Fruit fly (Drosophila melanogaster) whole organism, embryonic: Measurements from ENCODE around the gene Tti1.

Source experiments
- Atf-2 ChIP-seq: fragments of 200-800 bp; sonication (Bioruptor generic); optimal IDR thresholded peaks from 2 replicates; lab custom pipeline; 2016; ENCODE audit warnings: missing biosample characterization, missing genetic modification characterization
- B-H2 ChIP-seq: fragments of 200-800 bp; sonication (Bioruptor generic); optimal IDR thresholded peaks from 2 replicates; lab custom pipeline; 2018; ENCODE audit warnings: missing biosample characterization, mild to moderate bottlenecking, missing genetic modification characterization
- CG10209 ChIP-seq: fragments of 200-800 bp; sonication (Bioruptor generic); optimal IDR thresholded peaks from 3 replicates; lab custom pipeline; 2017; ENCODE audit warnings: missing biosample characterization, mild to moderate bottlenecking, missing genetic modification characterization, missing genetic modification reagents
- CG10274 ChIP-seq: fragments of 200-800 bp; sonication (Bioruptor generic); optimal IDR thresholded peaks from 3 replicates; lab custom pipeline; 2017; ENCODE audit warnings: missing biosample characterization, mild to moderate bottlenecking, missing genetic modification characterization
- CG11085 ChIP-seq: fragments of 200-800 bp; sonication (Bioruptor generic); IDR thresholded peaks from 2 replicates; pipeline ENCODE4 v1.3.6; 2022; ENCODE audit warnings: missing biosample characterization, missing genetic modification characterization
- CG11398 ChIP-seq: fragments of 200-800 bp; sonication (Bioruptor generic); optimal IDR thresholded peaks from 2 replicates; lab custom pipeline; 2016; ENCODE audit warnings: missing biosample characterization, missing genetic modification characterization
- CG12155 ChIP-seq: fragments of 200-800 bp; sonication (Bioruptor generic); optimal IDR thresholded peaks from 3 replicates; lab custom pipeline; 2016; ENCODE audit warnings: missing biosample characterization, missing genetic modification characterization
- CG13775 ChIP-seq: fragments of 200-800 bp; sonication (Bioruptor generic); optimal IDR thresholded peaks from 3 replicates; lab custom pipeline; 2017; ENCODE audit warnings: missing biosample characterization, mild to moderate bottlenecking, missing genetic modification characterization
- CG14050 ChIP-seq: fragments of 200-800 bp; sonication (Bioruptor generic); IDR thresholded peaks from 3 replicates; pipeline ENCODE4 v1.3.6; 2022; ENCODE audit warnings: missing biosample characterization, missing genetic modification characterization
- CG14860 ChIP-seq: fragments of 200-800 bp; sonication (Bioruptor generic); IDR thresholded peaks from 3 replicates; pipeline ENCODE4 v1.3.6; 2022; ENCODE audit warnings: missing biosample characterization, missing genetic modification characterization; ENCODE audit not compliant: partially characterized antibody
- CG1602 ChIP-seq: fragments of 200-800 bp; sonication (Bioruptor generic); optimal IDR thresholded peaks from 3 replicates; lab custom pipeline; 2016; ENCODE audit warnings: missing biosample characterization, missing genetic modification characterization
- CG2875 ChIP-seq: fragments of 200-800 bp; sonication (Bioruptor generic); optimal IDR thresholded peaks from 2 replicates; lab custom pipeline; 2017; ENCODE audit warnings: missing biosample characterization, mild to moderate bottlenecking, missing genetic modification characterization, missing genetic modification reagents
- CG2889 ChIP-seq: fragments of 200-800 bp; sonication (Bioruptor generic); IDR thresholded peaks from 3 replicates; pipeline ENCODE4 v1.3.6; 2022; ENCODE audit warnings: missing biosample characterization, missing genetic modification characterization
- CG32772 ChIP-seq: fragments of 200-800 bp; sonication (Bioruptor generic); IDR thresholded peaks from 2 replicates; pipeline ENCODE4 v1.3.6; 2022; ENCODE audit warnings: missing biosample characterization, missing genetic modification characterization
- CG3407 ChIP-seq: fragments of 200-800 bp; sonication (Bioruptor generic); optimal IDR thresholded peaks from 2 replicates; lab custom pipeline; 2018; ENCODE audit warnings: missing biosample characterization, mild to moderate bottlenecking, missing genetic modification characterization
- CG3995 ChIP-seq: fragments of 200-800 bp; sonication (Bioruptor generic); optimal IDR thresholded peaks from 3 replicates; lab custom pipeline; 2016; ENCODE audit warnings: missing biosample characterization, missing genetic modification characterization
- CG4328 ChIP-seq: fragments of 200-800 bp; sonication (Bioruptor generic); optimal IDR thresholded peaks from 3 replicates; lab custom pipeline; 2017; ENCODE audit warnings: missing biosample characterization, missing genetic modification reagents, missing genetic modification characterization
- CG4424 ChIP-seq: fragments of 200-800 bp; sonication (Bioruptor generic); optimal IDR thresholded peaks from 3 replicates; lab custom pipeline; 2016; ENCODE audit warnings: missing biosample characterization, missing genetic modification characterization
- CG6765 ChIP-seq: fragments of 200-800 bp; sonication (Bioruptor generic); optimal IDR thresholded peaks from 3 replicates; lab custom pipeline; 2017; ENCODE audit warnings: missing biosample characterization, mild to moderate bottlenecking, missing genetic modification characterization
- CG7271 ChIP-seq: fragments of 200-800 bp; sonication (Bioruptor generic); optimal IDR thresholded peaks from 2 replicates; lab custom pipeline; 2018; ENCODE audit warnings: missing biosample characterization, mild to moderate bottlenecking, missing genetic modification characterization, moderate library complexity
- CG7928 ChIP-seq: fragments of 200-800 bp; sonication (Bioruptor generic); optimal IDR thresholded peaks from 2 replicates; lab custom pipeline; 2017; ENCODE audit warnings: missing biosample characterization, mild to moderate bottlenecking, missing genetic modification characterization
- CG9727 ChIP-seq: fragments of 200-800 bp; sonication (Bioruptor generic); optimal IDR thresholded peaks from 3 replicates; lab custom pipeline; 2017; ENCODE audit warnings: missing biosample characterization, mild to moderate bottlenecking, missing genetic modification characterization
- H15 ChIP-seq: fragments of 200-800 bp; sonication (Bioruptor generic); IDR thresholded peaks from 3 replicates; pipeline ENCODE4 v1.3.6; 2022; ENCODE audit warnings: missing biosample characterization, missing genetic modification characterization
- HHEX ChIP-seq: fragments of 200-800 bp; sonication (Bioruptor generic); optimal IDR thresholded peaks from 3 replicates; lab custom pipeline; 2017; ENCODE audit warnings: missing biosample characterization, mild to moderate bottlenecking, missing genetic modification characterization, missing genetic modification reagents
- HmgZ ChIP-seq: fragments of 200-800 bp; sonication (Bioruptor generic); optimal IDR thresholded peaks from 2 replicates; lab custom pipeline; 2018; ENCODE audit warnings: missing biosample characterization, mild to moderate bottlenecking, missing genetic modification characterization
- Kr ChIP-seq: fragments of 200-800 bp; sonication (Bioruptor generic); optimal IDR thresholded peaks from 2 replicates; lab custom pipeline; 2017; ENCODE audit warnings: missing biosample characterization, mild to moderate bottlenecking, missing genetic modification characterization
- Myb ChIP-seq: fragments of 200-800 bp; sonication (Bioruptor generic); optimal IDR thresholded peaks from 2 replicates; lab custom pipeline; 2016; ENCODE audit warnings: missing biosample characterization, missing genetic modification characterization
- NFAT ChIP-seq: fragments of 200-800 bp; sonication (Bioruptor generic); IDR thresholded peaks from 2 replicates; pipeline ENCODE4 v1.3.6; 2022; ENCODE audit warnings: missing biosample characterization, missing genetic modification characterization
- NfI ChIP-seq: fragments of 200-800 bp; sonication (Bioruptor generic); optimal IDR thresholded peaks from 3 replicates; lab custom pipeline; 2018; ENCODE audit warnings: missing biosample characterization, mild to moderate bottlenecking, missing genetic modification characterization, moderate library complexity
- Poxn ChIP-seq: fragments of 200-800 bp; sonication (Bioruptor generic); IDR thresholded peaks from 2 replicates; pipeline ENCODE4 v1.3.6; 2022; ENCODE audit warnings: missing biosample characterization, missing genetic modification characterization
- Ptx1 ChIP-seq: fragments of 200-800 bp; sonication (Bioruptor generic); IDR thresholded peaks from 2 replicates; pipeline ENCODE4 v1.3.6; 2022; ENCODE audit warnings: missing biosample characterization, missing genetic modification characterization
- Six4 ChIP-seq: fragments of 200-800 bp; sonication (Bioruptor generic); optimal IDR thresholded peaks from 2 replicates; lab custom pipeline; 2016; ENCODE audit warnings: missing biosample characterization, missing genetic modification characterization
- Xbp1 ChIP-seq: fragments of 200-800 bp; sonication (Bioruptor generic); optimal IDR thresholded peaks from 3 replicates; lab custom pipeline; 2016; ENCODE audit warnings: missing biosample characterization, mild to moderate bottlenecking, missing genetic modification characterization
- ap ChIP-seq: fragments of 200-800 bp; sonication (Bioruptor generic); IDR thresholded peaks from 2 replicates; pipeline ENCODE4 v1.3.6; 2022; ENCODE audit warnings: missing biosample characterization, missing genetic modification characterization
- ase ChIP-seq: fragments of 200-800 bp; sonication (Bioruptor generic); IDR thresholded peaks from 3 replicates; pipeline ENCODE4 v1.3.6; 2022; ENCODE audit warnings: missing biosample characterization, missing genetic modification characterization
- bcd ChIP-seq: fragments of 200-800 bp; sonication (Bioruptor generic); optimal IDR thresholded peaks from 2 replicates; lab custom pipeline; 2017; ENCODE audit warnings: missing biosample characterization, mild to moderate bottlenecking, missing genetic modification characterization
- da ChIP-seq: fragments of 200-800 bp; sonication (Bioruptor generic); optimal IDR thresholded peaks from 2 replicates; lab custom pipeline; 2016; ENCODE audit warnings: missing biosample characterization, missing genetic modification characterization
- dati ChIP-seq: fragments of 200-800 bp; sonication (Bioruptor generic); IDR thresholded peaks from 2 replicates; pipeline ENCODE4 v1.3.6; 2022; ENCODE audit warnings: missing biosample characterization, missing genetic modification characterization
- dmrt99B ChIP-seq: fragments of 200-800 bp; sonication (Bioruptor generic); optimal IDR thresholded peaks from 2 replicates; lab custom pipeline; 2018; ENCODE audit warnings: missing biosample characterization, mild to moderate bottlenecking, missing genetic modification characterization, moderate library complexity
- dpn ChIP-seq, 2 experiments: fragments of 200-800 bp; sonication (Bioruptor generic); optimal IDR thresholded peaks; 3 replicates each; lab custom pipeline; 2016; ENCODE audit warnings: missing biosample characterization in 2 of 2, missing genetic modification characterization in 2 of 2
- fu2 ChIP-seq: fragments of 200-800 bp; sonication (Bioruptor generic); optimal IDR thresholded peaks from 2 replicates; lab custom pipeline; 2016; ENCODE audit warnings: missing biosample characterization, missing genetic modification characterization
- kay ChIP-seq: fragments of 200-800 bp; sonication (Bioruptor generic); optimal IDR thresholded peaks from 2 replicates; lab custom pipeline; 2016; ENCODE audit warnings: missing biosample characterization, missing genetic modification characterization
- lbe ChIP-seq: fragments of 200-800 bp; sonication (Bioruptor generic); optimal IDR thresholded peaks from 2 replicates; lab custom pipeline; 2016; ENCODE audit warnings: missing biosample characterization, mild to moderate bottlenecking, missing genetic modification characterization
- lov ChIP-seq, 2 experiments: fragments of 200-800 bp in 1 of 2; fragments of >200 bp in 1 of 2; sonication (Bioruptor generic) in 1 of 2; IDR thresholded peaks in 1 of 2; optimal IDR thresholded peaks in 1 of 2; 2 replicates in 1 of 2; 3 replicates in 1 of 2; pipeline versions ENCODE4 v1.3.6 to Lab custom; 2017 to 2022; ENCODE audit warnings: missing biosample characterization in 1 of 2, missing genetic modification characterization in 1 of 2
- nau ChIP-seq: fragments of 200-800 bp; sonication (Bioruptor generic); optimal IDR thresholded peaks from 3 replicates; lab custom pipeline; 2017; ENCODE audit warnings: missing biosample characterization, mild to moderate bottlenecking, missing genetic modification characterization, missing genetic modification reagents
- nom ChIP-seq: fragments of 200-800 bp; sonication (Bioruptor generic); optimal IDR thresholded peaks from 2 replicates; lab custom pipeline; 2017; ENCODE audit warnings: missing biosample characterization, missing genetic modification characterization, mild to moderate bottlenecking, moderate library complexity, missing genetic modification reagents
- seq ChIP-seq: fragments of 200-800 bp; sonication (Bioruptor generic); IDR thresholded peaks from 2 replicates; pipeline ENCODE4 v1.3.6; 2022; ENCODE audit warnings: missing biosample characterization, missing genetic modification characterization
- slbo ChIP-seq: fragments of 200-800 bp; sonication (Bioruptor generic); IDR thresholded peaks from 2 replicates; pipeline ENCODE4 v1.3.6; 2022; ENCODE audit warnings: missing biosample characterization, missing genetic modification characterization
- sna ChIP-seq: fragments of 200-800 bp; sonication (Bioruptor generic); IDR thresholded peaks from 2 replicates; pipeline ENCODE4 v1.3.6; 2022; ENCODE audit warnings: missing biosample characterization, missing genetic modification characterization; ENCODE audit not compliant: partially characterized antibody
- twi ChIP-seq: fragments of 200-800 bp; optimal IDR thresholded peaks from 2 replicates; lab custom pipeline; 2019; ENCODE audit warnings: missing biosample characterization, mild to moderate bottlenecking, missing genetic modification characterization, moderate library complexity

The Tti1 gene

dm6 chr3R:9771519-9771972 is 17.1 kb upstream of the Tti1 start, which contains the start of gene CG9471 (continued):
- no peak for TF ChIP-seq sna
- TF ChIP-seq dati = peak; percentile 81
- peak; percentile 94 for TF ChIP-seq H15 (GFP tag; lab: Robert Waterston, UW)
- TF ChIP-seq CG10209 (GFP tag; lab: Kevin White, UChicago) = peak; percentile 90
- peak; percentile 92 for TF ChIP-seq seq (GFP tag; lab: Robert Waterston, UW)
- TF ChIP-seq fu2 (GFP tag; lab: Kevin White, UChicago) = peak; percentile 90
- peak; percentile 73 for TF ChIP-seq Poxn (GFP tag; lab: Robert Waterston, UW)
- no peak for TF ChIP-seq lov (optimal IDR thresholded peaks at IDR 0.05; lab: Kevin White, UChicago)
- TF ChIP-seq lov (GFP tag; IDR thresholded peaks at IDR 0.05; lab: Robert Waterston, UW) = peak; percentile 87
- peak; percentile 91 for TF ChIP-seq B-H2 (GFP tag; lab: Kevin White, UChicago)
- TF ChIP-seq kay (GFP tag; lab: Kevin White, UChicago) = peak; percentile 80
- peak; percentile 96 for TF ChIP-seq lbe (GFP tag; lab: Kevin White, UChicago)
- no peak for TF ChIP-seq CG14860 (GFP tag; lab: Robert Waterston, UW)
- peak; percentile 61 for TF ChIP-seq da
- TF ChIP-seq nom (GFP tag; lab: Kevin White, UChicago) = peak; percentile 86
- TF ChIP-seq dmrt99B (tag; lab: Kevin White, UChicago) = peak; percentile 91
- peak; percentile 87 for TF ChIP-seq bcd
- TF ChIP-seq ap (GFP tag; lab: Robert Waterston, UW) = peak; percentile 90
- peak; percentile 91 for TF ChIP-seq CG32772 (GFP tag; lab: Robert Waterston, UW)
- TF ChIP-seq Xbp1 (GFP tag; lab: Kevin White, UChicago) = peak; percentile 95
- peak; percentile 96 for TF ChIP-seq HmgZ (tag; lab: Kevin White, UChicago)
- peak; percentile 82 for TF ChIP-seq Atf-2 (GFP tag; lab: Kevin White, UChicago)
- TF ChIP-seq CG10274 (GFP tag; lab: Kevin White, UChicago) = peak; percentile 64
- TF ChIP-seq CG1602 = peak; percentile 87
- TF ChIP-seq CG6765 (GFP tag; lab: Kevin White, UChicago) = peak; percentile 88
- peak; percentile 91 for TF ChIP-seq ase
- peak; percentile 87 for TF ChIP-seq nau
- peak; percentile 93 for TF ChIP-seq CG12155 (GFP tag; lab: Kevin White, UChicago)
- peak; percentile 92 for TF ChIP-seq CG9727 (GFP tag; lab: Kevin White, UChicago)
- peak; percentile 89 for TF ChIP-seq CG2889 (GFP tag; lab: Robert Waterston, UW)
- TF ChIP-seq twi (tag; lab: Kevin White, UChicago) = peak; percentile 73
- peak; percentile 91 for TF ChIP-seq NfI (GFP tag; lab: Kevin White, UChicago)
- peak; percentile 78 for TF ChIP-seq CG2875 (GFP tag; lab: Kevin White, UChicago)
- TF ChIP-seq CG14050 (GFP tag; lab: Robert Waterston, UW) = peak; percentile 90
- peak; percentile 91 for TF ChIP-seq CG4424 (GFP tag; lab: Kevin White, UChicago)
- TF ChIP-seq CG13775 (GFP tag; lab: Kevin White, UChicago) = peak; percentile 91
- peak; percentile 93 for TF ChIP-seq HHEX (GFP tag; lab: Kevin White, UChicago)
- peak; percentile 96 for TF ChIP-seq slbo (GFP tag; lab: Robert Waterston, UW)
- peak; percentile 73 for TF ChIP-seq CG7271 (tag; lab: Kevin White, UChicago)
- peak; percentile 69 for TF ChIP-seq CG3995 (GFP tag; lab: Kevin White, UChicago)
- TF ChIP-seq CG11085 (GFP tag; lab: Robert Waterston, UW) = peak; percentile 86
- peak; percentile 75 for TF ChIP-seq CG3407 (GFP tag; lab: Kevin White, UChicago)
- peak; percentile 74 for TF ChIP-seq Myb
- TF ChIP-seq dpn (GFP tag; optimal IDR thresholded peaks at IDR 0.05; lab: Kevin White, UChicago) = peak; percentile 90 to 93
- TF ChIP-seq CG7928 = peak; percentile 59
- no peak for TF ChIP-seq Kr
- peak; percentile 72 for TF ChIP-seq NFAT
- peak; percentile 35 for TF ChIP-seq CG11398
- peak; percentile 96 for TF ChIP-seq Ptx1 (GFP tag; lab: Robert Waterston, UW)
- TF ChIP-seq Six4 (GFP tag; lab: Kevin White, UChicago) = peak; percentile 88
- peak; percentile 83 for TF ChIP-seq CG4328 (GFP tag; lab: Kevin White, UChicago)
